Worm (Caenorhabditis elegans): ENCODE measurements around the gene slc-17.1.

slc-17.1 gene

ce11 chrX:17508137-17508536 is 43.4 kb upstream of the slc-17.1 start:
- TF ChIP-seq zfh-2 (GFP tag; conservative IDR thresholded peaks at IDR 0.05) (0 out of 2 replicates have a peak, but pooled peaks have one; percentile 35), ztf-22 (GFP tag; optimal IDR thresholded peaks at IDR 0.05) (no peak), egl-18 (GFP tag; IDR thresholded peaks at IDR 0.05) (no peak), C17E4.6 (GFP tag; IDR thresholded peaks at IDR 0.05) (no peak), mes-4 (tag; optimal IDR thresholded peaks at IDR 0.05) (no peak), lin-26 (GFP tag; IDR thresholded peaks at IDR 0.05) (no peak), chd-7 (tag; optimal IDR thresholded peaks at IDR 0.05) (no peak), F23B12.7 (tag; optimal IDR thresholded peaks at IDR 0.05; ENCODE audit: insufficient read depth) (no peak), nhr-27 (tag; optimal IDR thresholded peaks at IDR 0.05) (no peak)

DNA sequence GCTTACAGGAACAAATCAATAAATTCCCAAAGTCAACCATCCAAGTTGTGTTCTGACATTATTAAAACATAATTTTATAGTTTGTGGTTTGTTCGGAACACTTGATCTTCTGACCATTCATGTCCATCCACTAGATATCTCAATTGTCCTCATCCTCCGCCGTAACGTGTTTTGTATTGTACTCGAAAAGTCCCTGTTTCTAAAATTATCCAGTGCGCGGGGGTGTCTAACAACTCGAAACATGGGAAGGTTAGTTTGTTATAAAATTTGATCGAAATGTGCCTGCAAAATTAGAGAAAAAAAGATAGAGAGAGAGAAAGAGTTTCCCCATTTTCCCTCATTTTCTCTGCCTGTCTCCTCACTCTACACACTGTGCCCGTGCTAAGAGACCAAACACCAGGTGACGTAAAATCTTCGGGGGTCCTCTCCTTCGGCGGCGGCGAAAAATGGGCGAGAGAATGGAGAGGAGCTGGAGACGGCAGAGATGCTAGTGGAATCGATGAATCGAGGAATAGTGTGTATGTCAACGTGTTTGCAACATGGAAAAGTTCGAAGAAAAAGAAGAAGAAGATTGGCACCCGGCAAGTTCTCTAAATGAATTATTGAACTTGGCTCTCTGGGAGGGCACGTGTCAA is 41.0 kb upstream of the slc-17.1 start:
- TF ChIP-seq F49E8.2 (tag; optimal IDR thresholded peaks at IDR 0.05; ENCODE audit: insufficient read depth) (no peak), B0261.1 (tag; optimal IDR thresholded peaks at IDR 0.05) (no peak), rcor-1 (GFP tag; IDR thresholded peaks at IDR 0.05) (peak; percentile 42; the same call in 1 of the 2 replicates), athp-1 (tag; optimal IDR thresholded peaks at IDR 0.05) (no peak), D2030.7 (GFP tag; IDR thresholded peaks at IDR 0.05) (no peak), mcd-1 (GFP tag; IDR thresholded peaks at IDR 0.05) (no peak), dox-1 (GFP tag; IDR thresholded peaks at IDR 0.05) (no peak), nhr-80 (tag; optimal IDR thresholded peaks at IDR 0.05) (peak; percentile 88), F52B5.7 (tag; optimal IDR thresholded peaks at IDR 0.05) (no peak), lin-35 (GFP tag; optimal IDR thresholded peaks at IDR 0.05) (peak in 1 of 3 experiments; percentile 69), K12H6.12 (tag; optimal IDR thresholded peaks at IDR 0.05) (peak; percentile 84), C17E4.6 (GFP tag; IDR thresholded peaks at IDR 0.05) (no peak), let-607 (tag; optimal IDR thresholded peaks at IDR 0.05) (peak; percentile 7 to 48), snpc-4 (GFP tag; optimal IDR thresholded peaks at IDR 0.05) (no peak), snpc-4 (tag; optimal IDR thresholded peaks at IDR 0.05) (peak in 2 of 4 experiments; percentile 50 to 54), somi-1 (GFP tag; optimal IDR thresholded peaks at IDR 0.05) (peak; percentile 92), madf-10 (tag; optimal IDR thresholded peaks at IDR 0.05) (peak; percentile 66), snpc-1.3 (tag; optimal IDR thresholded peaks at IDR 0.05; ENCODE audit: insufficient read depth) (no peak), nfyb-1 (GFP tag; IDR thresholded peaks at IDR 0.05) (no peak), mel-28 (tag; optimal IDR thresholded peaks at IDR 0.05; ENCODE audit: borderline replicate concordance) (no peak), hlh-26 (GFP tag; conservative IDR thresholded peaks at IDR 0.05) (no peak), F22D6.2 (tag; optimal IDR thresholded peaks at IDR 0.05) (peak; percentile 61), hmg-1.2 (GFP tag; IDR thresholded peaks at IDR 0.05) (peak; percentile 77; the same call in 1 of the 2 replicates), snpc-3.4 (tag; optimal IDR thresholded peaks at IDR 0.05) (no peak), ZK185.1 (tag; optimal IDR thresholded peaks at IDR 0.05; ENCODE audit: poor library complexity, severe bottlenecking) (peak; percentile 22), ztf-22 (GFP tag; optimal IDR thresholded peaks at IDR 0.05) (peak; percentile 84), ceh-27 (GFP tag; optimal IDR thresholded peaks at IDR 0.05) (peak; percentile 84), madf-6 (GFP tag; IDR thresholded peaks at IDR 0.05) (no peak), atf-7 (tag; optimal IDR thresholded peaks at IDR 0.05) (peak; percentile 91), Y53G8AR.9 (GFP tag; conservative IDR thresholded peaks at IDR 0.05) (0 out of 2 replicates have a peak, but pooled peaks have one; percentile 38), lin-40 (tag; optimal IDR thresholded peaks at IDR 0.05) (peak; percentile 85), C06A6.2 (GFP tag; conservative IDR thresholded peaks at IDR 0.05) (0 out of 2 replicates have a peak, but pooled peaks have one; percentile 58), pbrm-1 (GFP tag; IDR thresholded peaks at IDR 0.05) (no peak), unc-62 (GFP tag; optimal IDR thresholded peaks at IDR 0.05) (peak; percentile 47), ztf-3 (GFP tag; optimal IDR thresholded peaks at IDR 0.05) (peak; percentile 65), T26A5.8 (tag; optimal IDR thresholded peaks at IDR 0.05) (no peak), unc-130 (GFP tag; optimal IDR thresholded peaks at IDR 0.05) (no peak), ets-4 (GFP tag; optimal IDR thresholded peaks at IDR 0.05) (peak; percentile 25)

All from whole organism, young adult.